Fruit fly (Drosophila melanogaster): ENCODE results near the gene rha.

The rha gene

dm6 chr3R:25292864-25293284, 47.2 kb upstream of the rha start, which contains the start of gene CG31098 (continued):
- peak; percentile 39 for TF ChIP-seq ATbp (GFP tag; optimal IDR thresholded peaks at IDR 0.05)
- no peak for TF ChIP-seq Mad (GFP tag; optimal IDR thresholded peaks at IDR 0.05)
- peak; percentile 49 for TF ChIP-seq exex (tag; optimal IDR thresholded peaks at IDR 0.05)
- peak; percentile 47 to 51 for TF ChIP-seq Trl (optimal IDR thresholded peaks at IDR 0.05)
- no peak for TF ChIP-seq Trl (GFP tag; optimal IDR thresholded peaks at IDR 0.05)
- TF ChIP-seq CG2199 (GFP tag; IDR thresholded peaks at IDR 0.05) = no peak
- TF ChIP-seq corto (GFP tag; optimal IDR thresholded peaks at IDR 0.05) = peak; percentile 61
- no peak for TF ChIP-seq dmrt99B (tag; optimal IDR thresholded peaks at IDR 0.05)
- TF ChIP-seq CkIIα-i1 (GFP tag; IDR thresholded peaks at IDR 0.05) = no peak
- no peak for TF ChIP-seq Atf3 (GFP tag; optimal IDR thresholded peaks at IDR 0.05)
- TF ChIP-seq unc-4 (GFP tag; IDR thresholded peaks at IDR 0.05; ENCODE audit: partially characterized antibody) = peak; percentile 43; the same call in 1 of the 2 replicates
- peak in 1 of 2 experiments; percentile 39 for TF ChIP-seq Pdp1 (GFP tag; optimal IDR thresholded peaks at IDR 0.05)
- TF ChIP-seq cwo (GFP tag; optimal IDR thresholded peaks at IDR 0.05) = peak; percentile 62
- no peak for TF ChIP-seq CG16815 (GFP tag; optimal IDR thresholded peaks at IDR 0.05)
- no peak for TF ChIP-seq CG2120 (GFP tag; optimal IDR thresholded peaks at IDR 0.05)
- no peak for TF ChIP-seq CG11398 (GFP tag; optimal IDR thresholded peaks at IDR 0.05)
- peak; percentile 48 for TF ChIP-seq lab (GFP tag; optimal IDR thresholded peaks at IDR 0.05)
- TF ChIP-seq CG6765 (GFP tag; optimal IDR thresholded peaks at IDR 0.05) = peak; percentile 52
- TF ChIP-seq Hmr (GFP tag; optimal IDR thresholded peaks at IDR 0.05) = peak; percentile 35
- TF ChIP-seq CG6791 (GFP tag; IDR thresholded peaks at IDR 0.05; ENCODE audit: partially characterized antibody) = no peak
- TF ChIP-seq da (GFP tag; optimal IDR thresholded peaks at IDR 0.05) = no peak
- TF ChIP-seq CG10431 (GFP tag; optimal IDR thresholded peaks at IDR 0.05) = peak; percentile 26
- peak; percentile 39 for TF ChIP-seq CG12769 (tag; optimal IDR thresholded peaks at IDR 0.05)
- TF ChIP-seq Meics (GFP tag; optimal IDR thresholded peaks at IDR 0.05) = peak; percentile 53
- TF ChIP-seq CG13287 (GFP tag; IDR thresholded peaks at IDR 0.05; ENCODE audit: partially characterized antibody) = peak; percentile 63; the same call in 1 of the 2 replicates
- TF ChIP-seq Hand (GFP tag; optimal IDR thresholded peaks at IDR 0.05) = peak; percentile 14
- peak; percentile 53 for TF ChIP-seq CG3281 (GFP tag; optimal IDR thresholded peaks at IDR 0.05)
- TF ChIP-seq CG12299 (tag; optimal IDR thresholded peaks at IDR 0.05) = peak; percentile 35
- TF ChIP-seq Rfx (GFP tag; IDR thresholded peaks at IDR 0.05) = peak; percentile 7; the same call in 1 of the 2 replicates
- peak; percentile 63 for TF ChIP-seq CG17568 (GFP tag; optimal IDR thresholded peaks at IDR 0.05)
- TF ChIP-seq unpg (GFP tag; optimal IDR thresholded peaks at IDR 0.05) = peak; percentile 51
- TF ChIP-seq CG14710 (tag; optimal IDR thresholded peaks at IDR 0.05) = no peak
- no peak for TF ChIP-seq CG14667 (GFP tag; IDR thresholded peaks at IDR 0.05)
- no peak for TF ChIP-seq CG8924 (tag; optimal IDR thresholded peaks at IDR 0.05)
- TF ChIP-seq MESR4 (GFP tag; optimal IDR thresholded peaks at IDR 0.05) = peak; percentile 5
- peak; percentile 20 for TF ChIP-seq sens (GFP tag)
- no peak for TF ChIP-seq Abd-B (GFP tag; optimal IDR thresholded peaks at IDR 0.05)

DNA sequence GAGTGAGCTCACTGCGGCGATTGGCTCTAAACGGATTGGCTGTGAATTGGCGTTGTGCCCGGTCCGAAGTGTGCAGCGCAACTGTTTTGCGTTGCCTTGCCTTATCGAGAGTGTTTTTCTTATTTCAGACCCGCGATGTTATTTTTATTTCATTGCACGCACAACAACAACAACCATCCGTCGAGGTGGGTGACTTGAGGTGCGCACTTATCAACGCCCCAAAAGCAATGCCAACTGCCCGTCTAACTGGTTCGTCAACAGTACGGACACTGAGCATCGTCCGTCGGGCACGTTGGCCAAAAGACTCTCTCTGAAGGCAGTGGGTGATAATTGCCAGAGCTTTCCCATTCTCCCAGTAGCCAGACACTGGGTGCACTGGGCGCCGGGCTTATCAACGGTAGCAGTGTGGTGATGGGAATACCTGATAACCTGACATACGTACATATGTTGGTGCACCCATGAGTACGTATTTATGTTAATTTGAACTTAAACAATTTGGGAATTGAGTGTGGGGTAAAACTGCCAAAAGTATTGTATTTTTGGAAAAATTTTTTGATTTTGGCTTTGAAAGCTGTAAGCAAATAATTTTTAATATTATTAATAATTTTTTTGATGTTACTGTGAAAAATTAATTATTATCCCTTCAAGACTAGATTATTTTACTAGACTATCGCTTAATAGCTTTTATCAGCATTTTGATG, 44.6 kb upstream of the rha start, which contains the start of gene CG31102:
CG31102 (minus strand) TSS at position 275 of the 701 bp plus-strand sequence.
- no peak for TF ChIP-seq usp (GFP tag; optimal IDR thresholded peaks at IDR 0.05)
- no peak for TF ChIP-seq vvl (GFP tag; IDR thresholded peaks at IDR 0.05)
- TF ChIP-seq br (optimal IDR thresholded peaks at IDR 0.05) = no peak
- no peak for TF ChIP-seq psq (GFP tag; optimal IDR thresholded peaks at IDR 0.05)
- no peak for TF ChIP-seq ttk (GFP tag; IDR thresholded peaks at IDR 0.05)
- TF ChIP-seq gsb (GFP tag; IDR thresholded peaks at IDR 0.05) = no peak
- TF ChIP-seq slou (GFP tag; optimal IDR thresholded peaks at IDR 0.05) = no peak
- 0 out of 3 replicates have a peak, but pooled peaks have one; percentile 39 for TF ChIP-seq ci (GFP tag; IDR thresholded peaks at IDR 0.05)
- no peak for TF ChIP-seq tna (GFP tag; IDR thresholded peaks at IDR 0.05; ENCODE audit: partially characterized antibody)
- no peak for TF ChIP-seq CG17912 (GFP tag; optimal IDR thresholded peaks at IDR 0.05)
- TF ChIP-seq CG11696 (GFP tag; IDR thresholded peaks at IDR 0.05) = peak; percentile 53; the same call in 1 of the 2 replicates
- TF ChIP-seq Scr (GFP tag; IDR thresholded peaks at IDR 0.05; ENCODE audit: partially characterized antibody) = no peak
- no peak for TF ChIP-seq Dad (GFP tag; optimal IDR thresholded peaks at IDR 0.05)
- no peak for TF ChIP-seq bigmax (GFP tag; optimal IDR thresholded peaks at IDR 0.05)
- TF ChIP-seq gro (GFP tag; optimal IDR thresholded peaks at IDR 0.05) = no peak
